Worm (Caenorhabditis elegans): ENCODE results near the gene ebax-1.

The ebax-1 gene

ce11 chrIV:10245666-10246210 is 41.0 kb upstream of the ebax-1 start, which contains the start of gene F01G10.10:
Gene F01G10.10, plus strand, starts transcription at chrIV:10246160.
- TF ChIP-seq lin-35 (GFP tag; optimal IDR thresholded peaks at IDR 0.05) (peak in 1 of 2 experiments; percentile 25), hlh-4 (tag; optimal IDR thresholded peaks at IDR 0.05) (no peak), pag-3 (tag; optimal IDR thresholded peaks at IDR 0.05; ENCODE audit: borderline replicate concordance, insufficient read depth) (no peak), sup-37 (GFP tag; optimal IDR thresholded peaks at IDR 0.05) (no peak), aha-1 (tag; optimal IDR thresholded peaks at IDR 0.05) (no peak), blmp-1 (tag; optimal IDR thresholded peaks at IDR 0.05) (peak; percentile 89), jun-1 (tag; optimal IDR thresholded peaks at IDR 0.05) (no peak), swsn-7 (tag; optimal IDR thresholded peaks at IDR 0.05) (no peak), ets-5 (GFP tag; IDR thresholded peaks at IDR 0.05) (no peak), fkh-4 (tag; optimal IDR thresholded peaks at IDR 0.05; ENCODE audit: borderline replicate concordance) (no peak), lin-13 (GFP tag; optimal IDR thresholded peaks at IDR 0.05) (no peak), nhr-71 (tag; optimal IDR thresholded peaks at IDR 0.05) (no peak), hpl-2 (GFP tag; optimal IDR thresholded peaks at IDR 0.05) (no peak), sox-4 (tag; optimal IDR thresholded peaks at IDR 0.05) (no peak), fkh-8 (tag; optimal IDR thresholded peaks at IDR 0.05) (no peak), nhr-90 (tag; optimal IDR thresholded peaks at IDR 0.05; ENCODE audit: poor library complexity) (peak; percentile 37), nhr-11 (tag; optimal IDR thresholded peaks at IDR 0.05) (no peak), aly-2 (tag; optimal IDR thresholded peaks at IDR 0.05) (peak; percentile 54), elt-2 (tag; optimal IDR thresholded peaks at IDR 0.05) (peak; percentile 39), ceh-63 (GFP tag; optimal IDR thresholded peaks at IDR 0.05) (no peak), ztf-11 (tag; optimal IDR thresholded peaks at IDR 0.05) (no peak)

- TF ChIP-seq fkh-10 (GFP tag; optimal IDR thresholded peaks at IDR 0.05) (no peak), hlh-17 (GFP tag; optimal IDR thresholded peaks at IDR 0.05; ENCODE audit: borderline replicate concordance) (no peak), lir-3 (tag; optimal IDR thresholded peaks at IDR 0.05; ENCODE audit: poor library complexity) (no peak), nhr-19 (GFP tag; conservative IDR thresholded peaks at IDR 0.05) (peak; percentile 49), aly-2 (tag; optimal IDR thresholded peaks at IDR 0.05) (no peak), nhr-85 (tag) (peak; percentile 81), blmp-1 (tag; optimal IDR thresholded peaks at IDR 0.05) (peak; percentile 19), lsy-2 (tag; optimal IDR thresholded peaks at IDR 0.05) (peak in 1 of 2 experiments; percentile 0), lin-14 (GFP tag; optimal IDR thresholded peaks at IDR 0.05) (peak; percentile 53), aha-1 (tag; optimal IDR thresholded peaks at IDR 0.05) (no peak), nhr-71 (tag; optimal IDR thresholded peaks at IDR 0.05) (peak; percentile 66), mep-1 (tag; optimal IDR thresholded peaks at IDR 0.05) (peak; percentile 22), alr-1 (tag; optimal IDR thresholded peaks at IDR 0.05; ENCODE audit: borderline replicate concordance) (no peak), nhr-47 (tag; optimal IDR thresholded peaks at IDR 0.05) (peak; percentile 25), mdl-1 (tag; optimal IDR thresholded peaks at IDR 0.05) (peak in 1 of 2 experiments; percentile 9), unc-30 (tag; optimal IDR thresholded peaks at IDR 0.05) (no peak), lin-35 (GFP tag; optimal IDR thresholded peaks at IDR 0.05) (peak; percentile 30 to 84), tbx-2 (tag; optimal IDR thresholded peaks at IDR 0.05) (peak; percentile 3), snu-23 (GFP tag; optimal IDR thresholded peaks at IDR 0.05) (peak; percentile 31), efl-1 (optimal IDR thresholded peaks at IDR 0.05) (no peak), efl-1 (GFP tag; optimal IDR thresholded peaks at IDR 0.05 in 1 of 2) (peak in 1 of 2 experiments; percentile 72), nhr-20 (tag; optimal IDR thresholded peaks at IDR 0.05) (peak; percentile 34), nhr-90 (tag; optimal IDR thresholded peaks at IDR 0.05; ENCODE audit: poor library complexity) (peak; percentile 50), egl-13 (tag; optimal IDR thresholded peaks at IDR 0.05) (no peak), dpl-1 (GFP tag; optimal IDR thresholded peaks at IDR 0.05) (peak; percentile 8 to 55 (median 31)), elt-2 (tag; optimal IDR thresholded peaks at IDR 0.05) (peak; percentile 22), elt-3 (tag; optimal IDR thresholded peaks at IDR 0.05) (peak in 2 of 6 experiments; percentile 4 to 36)
Measured at ce11 chrIV:10250577-10251075, 36.1 kb upstream of the ebax-1 start, which contains the start of gene daf-14. Gene daf-14, plus strand, starts transcription at chrIV:10250627.

Data from whole organism, L1 larva.